Fruit fly (Drosophila melanogaster): ENCODE data around the gene eRF3.

Gene eRF3

DNA sequence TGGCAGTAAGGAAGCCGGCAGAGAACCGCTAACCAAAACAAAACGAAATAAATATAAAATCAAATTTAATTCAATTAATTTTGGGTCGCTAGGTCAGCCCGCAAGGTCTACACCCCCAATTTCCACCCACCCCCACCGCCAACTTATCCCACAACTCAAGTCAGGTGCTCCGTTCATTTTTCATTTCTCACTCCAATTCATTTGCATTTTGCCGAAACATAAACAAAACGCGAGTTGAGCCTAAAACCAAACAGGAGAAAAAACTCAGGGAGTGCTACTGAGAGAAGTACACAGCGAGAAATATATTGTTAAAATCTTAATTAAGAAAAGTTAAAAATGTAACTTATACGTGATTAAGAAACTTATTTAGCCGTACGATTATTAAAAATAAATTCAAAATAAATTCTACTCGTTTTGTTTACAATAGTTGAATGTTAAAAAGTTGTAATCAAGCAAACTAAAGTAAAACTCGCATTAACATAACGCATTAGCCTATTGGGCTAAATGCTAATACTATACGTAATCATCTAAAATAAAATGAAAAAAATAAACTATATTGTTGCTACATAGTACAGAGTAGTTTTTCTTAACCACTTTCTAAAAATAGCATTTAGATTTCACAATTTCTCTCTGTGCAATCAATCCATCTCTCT is 18.6 kb upstream of the eRF3 start (continued):
- TF ChIP-seq Trl (optimal IDR thresholded peaks at IDR 0.05) (no peak), Trl (GFP tag; optimal IDR thresholded peaks at IDR 0.05) (no peak), so (GFP tag; IDR thresholded peaks at IDR 0.05) (no peak), CG15269 (tag; optimal IDR thresholded peaks at IDR 0.05) (no peak), CG33557 (GFP tag; optimal IDR thresholded peaks at IDR 0.05) (no peak), sens (GFP tag) (peak; percentile 84), CG3407 (GFP tag; optimal IDR thresholded peaks at IDR 0.05) (no peak), CG42726 (GFP tag; IDR thresholded peaks at IDR 0.05; ENCODE audit: partially characterized antibody) (no peak), stwl (tag; optimal IDR thresholded peaks at IDR 0.05) (no peak), CG3995 (GFP tag; optimal IDR thresholded peaks at IDR 0.05) (no peak), CG18599 (GFP tag; optimal IDR thresholded peaks at IDR 0.05) (peak; percentile 1), CG10979 (tag; optimal IDR thresholded peaks at IDR 0.05) (no peak), hth (optimal IDR thresholded peaks at IDR 0.05) (no peak), pb (GFP tag; optimal IDR thresholded peaks at IDR 0.05) (no peak), luna (GFP tag; optimal IDR thresholded peaks at IDR 0.05) (no peak), CG9727 (GFP tag; optimal IDR thresholded peaks at IDR 0.05) (peak; percentile 62), seq (GFP tag; IDR thresholded peaks at IDR 0.05) (no peak), Sox100B (GFP tag; optimal IDR thresholded peaks at IDR 0.05) (peak; percentile 42), CG12391 (tag; optimal IDR thresholded peaks at IDR 0.05) (peak; percentile 46), slp2 (GFP tag; optimal IDR thresholded peaks at IDR 0.05) (no peak), CG10431 (GFP tag; optimal IDR thresholded peaks at IDR 0.05) (no peak), CG17186 (GFP tag; optimal IDR thresholded peaks at IDR 0.05) (no peak), CG13624 (GFP tag; optimal IDR thresholded peaks at IDR 0.05) (no peak), Six4 (GFP tag; optimal IDR thresholded peaks at IDR 0.05) (no peak), lmd (GFP tag; IDR thresholded peaks at IDR 0.05) (no peak), Chrac-16 (GFP tag; optimal IDR thresholded peaks at IDR 0.05) (no peak), CG7839 (tag; optimal IDR thresholded peaks at IDR 0.05) (peak; percentile 55), Awh (GFP tag; IDR thresholded peaks at IDR 0.05) (no peak), dati (GFP tag; IDR thresholded peaks at IDR 0.05) (no peak), BEAF-32 (GFP tag; optimal IDR thresholded peaks at IDR 0.05) (no peak), emc (GFP tag; optimal IDR thresholded peaks at IDR 0.05) (no peak), CG12219 (GFP tag; optimal IDR thresholded peaks at IDR 0.05) (no peak), CG11456 (GFP tag; IDR thresholded peaks at IDR 0.05) (no peak), pum (GFP tag; optimal IDR thresholded peaks at IDR 0.05) (no peak), CG5953 (GFP tag; IDR thresholded peaks at IDR 0.05) (no peak), CG8765 (GFP tag; IDR thresholded peaks at IDR 0.05) (no peak), ftz-f1 (GFP tag; optimal IDR thresholded peaks at IDR 0.05) (no peak), her (GFP tag; optimal IDR thresholded peaks at IDR 0.05) (no peak), D19A (tag; optimal IDR thresholded peaks at IDR 0.05) (peak; percentile 33), fu2 (GFP tag; optimal IDR thresholded peaks at IDR 0.05) (no peak), hkb (optimal IDR thresholded peaks at IDR 0.05) (no peak), hkb (GFP tag; IDR thresholded peaks at IDR 0.05) (no peak), CG17359 (tag; optimal IDR thresholded peaks at IDR 0.05) (no peak), mam (GFP tag; optimal IDR thresholded peaks at IDR 0.05) (no peak), CG8924 (tag; optimal IDR thresholded peaks at IDR 0.05) (peak; percentile 34), CG4404 (GFP tag; IDR thresholded peaks at IDR 0.05) (no peak), CG4820 (GFP tag; optimal IDR thresholded peaks at IDR 0.05) (peak; percentile 4), bowl (GFP tag; IDR thresholded peaks at IDR 0.05) (no peak), CG12155 (GFP tag; optimal IDR thresholded peaks at IDR 0.05) (no peak), ap (GFP tag; IDR thresholded peaks at IDR 0.05) (no peak), CG7987 (GFP tag; optimal IDR thresholded peaks at IDR 0.05) (no peak), dimm (GFP tag; IDR thresholded peaks at IDR 0.05) (no peak), Hey (tag; optimal IDR thresholded peaks at IDR 0.05) (no peak)

All from whole organism, embryonic.